Worm (Caenorhabditis elegans): ENCODE results near the gene bath-15.

ce11 chrIII:7816463-7816862 is 40.6 kb upstream of the bath-15 start:
- TF ChIP-seq rnt-1 (tag; optimal IDR thresholded peaks at IDR 0.05) (no peak), pros-1 (tag; optimal IDR thresholded peaks at IDR 0.05) (no peak), gmeb-2 (tag; optimal IDR thresholded peaks at IDR 0.05) (no peak), ttx-3 (tag; optimal IDR thresholded peaks at IDR 0.05) (no peak), ceh-45 (GFP tag; IDR thresholded peaks at IDR 0.05) (no peak), ama-1 (optimal IDR thresholded peaks at IDR 0.05) (no peak), hlh-8 (tag; optimal IDR thresholded peaks at IDR 0.05) (no peak), T23F11.4 (GFP tag; optimal IDR thresholded peaks at IDR 0.05) (no peak), fkh-6 (tag; optimal IDR thresholded peaks at IDR 0.05) (no peak), ceh-30 (tag; optimal IDR thresholded peaks at IDR 0.05) (no peak), ahr-1 (tag; optimal IDR thresholded peaks at IDR 0.05) (no peak), ceh-18 (tag; optimal IDR thresholded peaks at IDR 0.05) (no peak)
